Worm (Caenorhabditis elegans): Measurements from ENCODE around the gene ZC487.2.

DNA sequence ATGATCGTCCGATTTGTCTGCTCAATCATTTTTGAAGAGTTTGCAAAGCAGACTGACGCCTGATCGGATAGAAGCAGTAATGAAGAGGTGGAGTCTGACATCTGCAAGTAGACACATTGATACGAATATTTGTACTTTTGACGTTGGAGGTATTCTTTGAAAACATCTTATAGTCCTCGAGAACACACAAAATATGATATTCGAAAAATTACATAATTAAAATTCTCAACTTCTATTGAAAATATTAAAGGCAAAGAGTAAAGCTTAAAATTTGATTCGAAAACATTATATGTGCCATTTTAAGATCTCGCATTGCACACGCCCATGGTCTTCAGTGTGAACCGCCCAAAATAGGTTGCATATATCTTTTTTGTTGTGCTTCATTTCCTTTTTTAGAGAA is at the start of gene ZC487.2:
- no peak for TF ChIP-seq ceh-13 (GFP tag; optimal IDR thresholded peaks at IDR 0.05)
- TF ChIP-seq sea-1 (GFP tag; conservative IDR thresholded peaks at IDR 0.05), result no peak
- no peak for TF ChIP-seq aly-1 (tag; optimal IDR thresholded peaks at IDR 0.05)
- TF ChIP-seq ama-1 (optimal IDR thresholded peaks at IDR 0.05), result no peak
- no peak for TF ChIP-seq ets-7 (tag; optimal IDR thresholded peaks at IDR 0.05)
- TF ChIP-seq flt-1 (GFP tag; IDR thresholded peaks at IDR 0.05), result no peak
- TF ChIP-seq tra-4 (tag; optimal IDR thresholded peaks at IDR 0.05), result no peak

All from whole organism, early embryonic.